Fruit fly (Drosophila melanogaster): ENCODE results near the gene EloA.

The EloA gene

dm6 chr3R:23239934-23240632 lies 11.3 kb upstream of the EloA start (continued):
- TF ChIP-seq gro (GFP tag; optimal IDR thresholded peaks at IDR 0.05) (peak; percentile 19), CG3838 (GFP tag; optimal IDR thresholded peaks at IDR 0.05) (no peak), az2 (GFP tag; optimal IDR thresholded peaks at IDR 0.05) (peak; percentile 38), gce (GFP tag; IDR thresholded peaks at IDR 0.05) (0 out of 3 replicates have a peak, but pooled peaks have one; percentile 20), grn (GFP tag; optimal IDR thresholded peaks at IDR 0.05) (no peak), CG17359 (tag; optimal IDR thresholded peaks at IDR 0.05) (peak; percentile 87), D (optimal IDR thresholded peaks at IDR 0.05) (no peak), D (GFP tag; optimal IDR thresholded peaks at IDR 0.05) (peak; percentile 67), salm (tag; optimal IDR thresholded peaks at IDR 0.05) (peak; percentile 40), ac (GFP tag; optimal IDR thresholded peaks at IDR 0.05) (no peak), CG1832 (GFP tag; optimal IDR thresholded peaks at IDR 0.05) (no peak), CG5245 (GFP tag; optimal IDR thresholded peaks at IDR 0.05) (peak; percentile 36), mam (GFP tag; optimal IDR thresholded peaks at IDR 0.05) (peak; percentile 62), H15 (GFP tag; IDR thresholded peaks at IDR 0.05) (0 out of 3 replicates have a peak, but pooled peaks have one; percentile 30), CG13424 (tag; optimal IDR thresholded peaks at IDR 0.05) (peak; percentile 58), Dref (GFP tag; IDR thresholded peaks at IDR 0.05) (no peak), CG13296 (GFP tag; optimal IDR thresholded peaks at IDR 0.05) (peak; percentile 76), Chrac-16 (GFP tag; optimal IDR thresholded peaks at IDR 0.05) (peak; percentile 3), klu (GFP tag; IDR thresholded peaks at IDR 0.05) (no peak), disco-r (GFP tag; optimal IDR thresholded peaks at IDR 0.05) (no peak), CG18476 (GFP tag; optimal IDR thresholded peaks at IDR 0.05) (peak; percentile 2), CG11398 (GFP tag; optimal IDR thresholded peaks at IDR 0.05) (peak; percentile 30), Hr51 (GFP tag; optimal IDR thresholded peaks at IDR 0.05) (peak; percentile 27 to 67), CkIIα-i1 (GFP tag; IDR thresholded peaks at IDR 0.05) (no peak), Sox102F (GFP tag; optimal IDR thresholded peaks at IDR 0.05) (peak; percentile 71), CG13624 (GFP tag; optimal IDR thresholded peaks at IDR 0.05) (peak; percentile 63), sens-2 (GFP tag; IDR thresholded peaks at IDR 0.05) (0 out of 2 replicates have a peak, but pooled peaks have one; percentile 34), CG31365 (tag; optimal IDR thresholded peaks at IDR 0.05) (no peak), CG15269 (tag; optimal IDR thresholded peaks at IDR 0.05) (peak; percentile 62), zfh1 (GFP tag; IDR thresholded peaks at IDR 0.05) (peak; percentile 76), al (GFP tag; IDR thresholded peaks at IDR 0.05) (0 out of 2 replicates have a peak, but pooled peaks have one; percentile 11), HmgD (GFP tag; optimal IDR thresholded peaks at IDR 0.05) (no peak), cas (GFP tag; IDR thresholded peaks at IDR 0.05) (no peak), chinmo (GFP tag; IDR thresholded peaks at IDR 0.05; ENCODE audit: partially characterized antibody) (no peak), CG10462 (GFP tag; optimal IDR thresholded peaks at IDR 0.05) (no peak), CG4617 (GFP tag; optimal IDR thresholded peaks at IDR 0.05; ENCODE audit: borderline replicate concordance) (no peak), unpg (GFP tag; optimal IDR thresholded peaks at IDR 0.05) (peak; percentile 71), CG16863 (GFP tag; optimal IDR thresholded peaks at IDR 0.05) (peak; percentile 34), HHEX (GFP tag; optimal IDR thresholded peaks at IDR 0.05) (peak; percentile 43), CG8281 (tag; optimal IDR thresholded peaks at IDR 0.05) (no peak), CG6175 (GFP tag; IDR thresholded peaks at IDR 0.05) (no peak), CG11456 (GFP tag; IDR thresholded peaks at IDR 0.05) (0 out of 3 replicates have a peak, but pooled peaks have one; percentile 10), CG14860 (GFP tag; IDR thresholded peaks at IDR 0.05; ENCODE audit: partially characterized antibody) (no peak), Ssrp (tag; optimal IDR thresholded peaks at IDR 0.05) (peak; percentile 24), vfl (GFP tag; optimal IDR thresholded peaks at IDR 0.05) (peak; percentile 25), zen (tag; optimal IDR thresholded peaks at IDR 0.05) (peak; percentile 37), Ets65A (GFP tag) (no peak), CG6654 (GFP tag; optimal IDR thresholded peaks at IDR 0.05) (peak; percentile 36), croc (GFP tag; conservative IDR thresholded peaks at IDR 0.05) (peak; percentile 47; the same call in 2 of the 3 replicates), ase (GFP tag; IDR thresholded peaks at IDR 0.05) (no peak)
